Worm (Caenorhabditis elegans) whole organism, L3 larva: ENCODE data around the gene C29F5.8.
A peak's percentile ranks its signal among the peaks of the same experiment; 100 is the strongest.

ENCODE experiments used
- R02D3.7 ChIP-seq: fragments of 150-350 bp; optimal IDR thresholded peaks from 2 replicates; lab custom pipeline; 2014; ENCODE audit warnings: missing biosample characterization, missing genetic modification characterization
- ZK546.5 ChIP-seq: sonication (generic microtip); optimal IDR thresholded peaks from 2 replicates; lab custom pipeline; 2017; ENCODE audit warnings: missing biosample characterization, missing genetic modification characterization
- aly-2 ChIP-seq: fragments of 150-350 bp; optimal IDR thresholded peaks from 2 replicates; lab custom pipeline; 2014; ENCODE audit warnings: missing biosample characterization, missing genetic modification characterization
- ama-1 ChIP-seq: fragments of 150-350 bp; optimal IDR thresholded peaks from 2 replicates; lab custom pipeline; 2018
- ceh-16 ChIP-seq: sonication (generic microtip); optimal IDR thresholded peaks from 2 replicates; lab custom pipeline; 2017; ENCODE audit warnings: missing biosample characterization, missing genetic modification characterization
- ceh-28 ChIP-seq: fragments of 150-350 bp; optimal IDR thresholded peaks from 2 replicates; lab custom pipeline; 2014; ENCODE audit warnings: missing biosample characterization, missing genetic modification reagents, missing genetic modification characterization
- ceh-82 ChIP-seq: fragments of 150-350 bp; optimal IDR thresholded peaks from 2 replicates; lab custom pipeline; 2014; ENCODE audit warnings: missing biosample characterization, missing genetic modification characterization
- ceh-9 ChIP-seq: sonication (generic microtip); optimal IDR thresholded peaks from 2 replicates; lab custom pipeline; 2018; ENCODE audit warnings: missing biosample characterization, missing genetic modification characterization
- daf-12 ChIP-seq: fragments of 150-350 bp; optimal IDR thresholded peaks from 2 replicates; lab custom pipeline; 2014; ENCODE audit warnings: missing biosample characterization, missing genetic modification reagents, missing genetic modification characterization
- egl-27 ChIP-seq: sonication (generic microtip); optimal IDR thresholded peaks from 4 replicates; lab custom pipeline; 2017; ENCODE audit warnings: missing biosample characterization, missing genetic modification reagents, missing genetic modification characterization
- egl-5 ChIP-seq: fragments of 150-350 bp; optimal IDR thresholded peaks from 2 replicates; lab custom pipeline; 2017; ENCODE audit warnings: missing biosample characterization, missing genetic modification reagents, missing genetic modification characterization, inconsistent platforms
- elt-1 ChIP-seq: fragments of 150-350 bp; optimal IDR thresholded peaks from 2 replicates; lab custom pipeline; 2014; ENCODE audit warnings: missing biosample characterization, missing genetic modification characterization
- elt-2 ChIP-seq: sonication (generic microtip); optimal IDR thresholded peaks from 2 replicates; lab custom pipeline; 2016; ENCODE audit warnings: missing genetic modification reagents, mild to moderate bottlenecking, missing genetic modification characterization, missing compliant biosample characterization
- elt-3 ChIP-seq, 3 experiments: fragments of 150-350 bp in 1 of 3; sonication (generic microtip) in 2 of 3; optimal IDR thresholded peaks; 2 replicates in 2 of 3; 4 replicates in 1 of 3; lab custom pipeline; 2014 to 2017; ENCODE audit warnings: missing biosample characterization in 3 of 3, missing genetic modification characterization in 3 of 3
- eor-1 ChIP-seq, 2 experiments: fragments of 150-350 bp; optimal IDR thresholded peaks; 2 replicates each; lab custom pipeline; 2014 to 2018; ENCODE audit warnings: missing biosample characterization in 2 of 2, missing genetic modification characterization in 2 of 2
- fkh-10 ChIP-seq: sonication (generic microtip); optimal IDR thresholded peaks from 2 replicates; lab custom pipeline; 2017; ENCODE audit warnings: missing biosample characterization, missing genetic modification reagents, missing genetic modification characterization
- fkh-2 ChIP-seq: fragments of 150-350 bp; optimal IDR thresholded peaks from 2 replicates; lab custom pipeline; 2014; ENCODE audit warnings: missing biosample characterization, missing genetic modification reagents, missing genetic modification characterization
- fos-1 ChIP-seq: fragments of 150-350 bp; optimal IDR thresholded peaks from 2 replicates; lab custom pipeline; 2014; ENCODE audit warnings: missing biosample characterization, missing genetic modification characterization
- hmg-11 ChIP-seq: sonication (generic microtip); optimal IDR thresholded peaks from 2 replicates; lab custom pipeline; 2016; ENCODE audit warnings: missing genetic modification characterization, missing compliant biosample characterization
- jun-1 ChIP-seq: fragments of 150-350 bp; optimal IDR thresholded peaks from 2 replicates; lab custom pipeline; 2014; ENCODE audit warnings: missing biosample characterization, missing genetic modification reagents, missing genetic modification characterization
- lin-15B ChIP-seq: fragments of 150-350 bp; optimal IDR thresholded peaks from 2 replicates; lab custom pipeline; 2014; ENCODE audit warnings: missing biosample characterization, missing genetic modification characterization
- lin-39 ChIP-seq: fragments of 150-350 bp; optimal IDR thresholded peaks from 2 replicates; lab custom pipeline; 2018; ENCODE audit warnings: missing biosample characterization, missing genetic modification reagents, missing genetic modification characterization
- lsy-12 ChIP-seq: sonication (generic microtip); optimal IDR thresholded peaks from 2 replicates; lab custom pipeline; 2016; ENCODE audit warnings: mild to moderate bottlenecking, missing genetic modification characterization, missing compliant biosample characterization
- mdl-1 ChIP-seq: fragments of 150-350 bp; optimal IDR thresholded peaks from 2 replicates; lab custom pipeline; 2014; ENCODE audit warnings: missing biosample characterization, missing genetic modification characterization
- mml-1 ChIP-seq: fragments of 150-350 bp; sonication (generic microtip); optimal IDR thresholded peaks from 3 replicates; lab custom pipeline; 2014; ENCODE audit warnings: missing biosample characterization, missing genetic modification characterization
- nfya-1 ChIP-seq: sonication (generic microtip); optimal IDR thresholded peaks from 2 replicates; lab custom pipeline; 2017; ENCODE audit warnings: missing genetic modification characterization, mild to moderate bottlenecking, missing compliant biosample characterization, antibody characterized with exemption, moderate library complexity; ENCODE audit not compliant: insufficient read depth
- nhr-11 ChIP-seq: fragments of 150-350 bp; optimal IDR thresholded peaks from 2 replicates; lab custom pipeline; 2014; ENCODE audit warnings: missing biosample characterization, missing genetic modification characterization
- nhr-12 ChIP-seq: fragments of 150-350 bp; optimal IDR thresholded peaks from 2 replicates; lab custom pipeline; 2014; ENCODE audit warnings: missing biosample characterization, missing genetic modification characterization
- nhr-23 ChIP-seq: fragments of 150-350 bp; optimal IDR thresholded peaks from 2 replicates; lab custom pipeline; 2014; ENCODE audit warnings: missing biosample characterization, missing genetic modification reagents, missing genetic modification characterization
- nhr-237 ChIP-seq: fragments of 150-350 bp; optimal IDR thresholded peaks from 2 replicates; lab custom pipeline; 2014; ENCODE audit warnings: missing biosample characterization, missing genetic modification characterization
- nhr-25 ChIP-seq: sonication (generic microtip); optimal IDR thresholded peaks from 2 replicates; lab custom pipeline; 2017; ENCODE audit warnings: missing biosample characterization, missing genetic modification characterization
- nhr-28 ChIP-seq: fragments of 150-350 bp; optimal IDR thresholded peaks from 2 replicates; lab custom pipeline; 2014; ENCODE audit warnings: missing biosample characterization, missing genetic modification characterization
- nhr-43 ChIP-seq: sonication (generic microtip); optimal IDR thresholded peaks from 2 replicates; lab custom pipeline; 2016; ENCODE audit warnings: mild to moderate bottlenecking, missing genetic modification characterization, missing compliant biosample characterization; ENCODE audit not compliant: poor library complexity, severe bottlenecking
- nhr-67 ChIP-seq: fragments of 150-350 bp; optimal IDR thresholded peaks from 2 replicates; lab custom pipeline; 2014; ENCODE audit warnings: missing biosample characterization, missing genetic modification characterization
- nhr-76 ChIP-seq: fragments of 150-350 bp; sonication (generic microtip); optimal IDR thresholded peaks from 5 replicates; lab custom pipeline; 2014; ENCODE audit warnings: missing biosample characterization, missing genetic modification characterization
- nhr-77 ChIP-seq: fragments of 150-350 bp; optimal IDR thresholded peaks from 2 replicates; lab custom pipeline; 2014; ENCODE audit warnings: missing biosample characterization, missing genetic modification characterization
- pha-4 ChIP-seq: fragments of 150-350 bp; optimal IDR thresholded peaks from 2 replicates; lab custom pipeline; 2014; ENCODE audit warnings: missing biosample characterization, missing genetic modification reagents, missing genetic modification characterization
- pqm-1 ChIP-seq: fragments of 150-350 bp; optimal IDR thresholded peaks from 2 replicates; lab custom pipeline; 2017; ENCODE audit warnings: missing biosample characterization, missing genetic modification characterization, inconsistent platforms
- sea-2 ChIP-seq: fragments of 150-350 bp; sonication (generic microtip); optimal IDR thresholded peaks from 4 replicates; lab custom pipeline; 2014; ENCODE audit warnings: missing biosample characterization, missing genetic modification reagents, missing genetic modification characterization
- skn-1 ChIP-seq: fragments of 150-350 bp; optimal IDR thresholded peaks from 2 replicates; lab custom pipeline; 2014; ENCODE audit warnings: missing biosample characterization, missing genetic modification characterization
- snpc-4 ChIP-seq: fragments of 150-350 bp; optimal IDR thresholded peaks from 2 replicates; lab custom pipeline; 2014; ENCODE audit warnings: missing biosample characterization, missing genetic modification characterization
- tbx-2 ChIP-seq: sonication (generic microtip); optimal IDR thresholded peaks from 2 replicates; lab custom pipeline; 2016; ENCODE audit warnings: mild to moderate bottlenecking, missing genetic modification characterization, missing compliant biosample characterization
- unc-39 ChIP-seq: sonication (generic microtip); optimal IDR thresholded peaks from 4 replicates; lab custom pipeline; 2017; ENCODE audit warnings: missing biosample characterization, missing genetic modification characterization
- unc-62 ChIP-seq: fragments of 150-350 bp; sonication (generic microtip); optimal IDR thresholded peaks from 4 replicates; lab custom pipeline; 2014; ENCODE audit warnings: missing biosample characterization, missing genetic modification reagents, missing genetic modification characterization
- zag-1 ChIP-seq: fragments of 150-350 bp; optimal IDR thresholded peaks from 2 replicates; lab custom pipeline; 2014; ENCODE audit warnings: missing biosample characterization, missing genetic modification characterization
- ztf-11 ChIP-seq: fragments of 150-350 bp; optimal IDR thresholded peaks from 2 replicates; lab custom pipeline; 2014; ENCODE audit warnings: missing biosample characterization, missing genetic modification characterization
- ztf-4 ChIP-seq: fragments of 150-350 bp; optimal IDR thresholded peaks from 2 replicates; lab custom pipeline; 2014; ENCODE audit warnings: missing biosample characterization, missing genetic modification characterization

The C29F5.8 gene

ce11 chrII:6348360-6348759 is 42.1 kb downstream of the C29F5.8 start:
- no peak for TF ChIP-seq unc-39 (tag; lab: Kevin White, UChicago)
- TF ChIP-seq fkh-10 (GFP tag; lab: Kevin White, UChicago) = peak; percentile 53
- TF ChIP-seq sea-2 (GFP tag; lab: Kevin White, UChicago) = no peak
- peak; percentile 87 for TF ChIP-seq elt-2
- peak; percentile 74 for TF ChIP-seq elt-1 (tag; lab: Kevin White, UChicago)
- TF ChIP-seq nhr-77 (tag; lab: Kevin White, UChicago) = peak; percentile 18
- peak; percentile 85 for TF ChIP-seq nhr-43 (tag; lab: Kevin White, UChicago)
- TF ChIP-seq nhr-11 (tag; lab: Kevin White, UChicago) = peak; percentile 81
- TF ChIP-seq zag-1 (tag; lab: Kevin White, UChicago) = no peak
- peak; percentile 92 for TF ChIP-seq lin-39 (tag; lab: Kevin White, UChicago)
- TF ChIP-seq ZK546.5 (tag; lab: Kevin White, UChicago) = no peak
- no peak for TF ChIP-seq nhr-28 (tag; lab: Kevin White, UChicago)
- TF ChIP-seq elt-3 (tag; optimal IDR thresholded peaks at IDR 0.05; lab: Kevin White, UChicago) = no peak
- no peak for TF ChIP-seq mml-1 (tag; lab: Kevin White, UChicago)
- TF ChIP-seq daf-12 (tag; lab: Kevin White, UChicago) = no peak
- no peak for TF ChIP-seq ceh-9
- no peak for TF ChIP-seq ztf-4 (tag; lab: Kevin White, UChicago)
- peak; percentile 93 for TF ChIP-seq nhr-23 (tag; lab: Kevin White, UChicago)
- TF ChIP-seq nhr-237 = no peak
- peak; percentile 66 for TF ChIP-seq mdl-1 (tag; lab: Kevin White, UChicago)
- TF ChIP-seq fkh-2 (tag; lab: Kevin White, UChicago) = no peak
- TF ChIP-seq nhr-12 = no peak
- peak; percentile 74 for TF ChIP-seq ceh-28 (tag; lab: Kevin White, UChicago)
- peak; percentile 94 for TF ChIP-seq jun-1 (tag; lab: Kevin White, UChicago)
- peak; percentile 71 for TF ChIP-seq unc-62 (GFP tag; lab: Kevin White, UChicago)
- no peak for TF ChIP-seq ceh-82 (tag; lab: Kevin White, UChicago)
- TF ChIP-seq R02D3.7 (tag; lab: Kevin White, UChicago) = peak; percentile 55
- peak; percentile 83 for TF ChIP-seq lin-15B
- TF ChIP-seq nfya-1 (tag; lab: Kevin White, UChicago) = peak; percentile 94
- TF ChIP-seq snpc-4 (tag; lab: Kevin White, UChicago) = no peak
- peak; percentile 89 for TF ChIP-seq skn-1 (tag; lab: Kevin White, UChicago)
- TF ChIP-seq ceh-16 (tag; lab: Kevin White, UChicago) = no peak
- no peak for TF ChIP-seq nhr-67 (tag; lab: Kevin White, UChicago)
- no peak for TF ChIP-seq nhr-76 (tag; lab: Kevin White, UChicago)
- peak; percentile 50 for TF ChIP-seq egl-27 (tag; lab: Kevin White, UChicago)
- peak; percentile 62 for TF ChIP-seq tbx-2 (tag; lab: Kevin White, UChicago)
- peak; percentile 75 for TF ChIP-seq pqm-1
- TF ChIP-seq egl-5 (tag; lab: Kevin White, UChicago) = peak; percentile 79
- peak; percentile 94 for TF ChIP-seq hmg-11 (tag; lab: Kevin White, UChicago)
- TF ChIP-seq nhr-25 (tag; lab: Kevin White, UChicago) = peak; percentile 98
- no peak for TF ChIP-seq fos-1 (tag; lab: Kevin White, UChicago)
- TF ChIP-seq ztf-11 (tag; lab: Kevin White, UChicago) = no peak
- TF ChIP-seq pha-4 = peak; percentile 94
- peak; percentile 79 for TF ChIP-seq lsy-12 (tag; lab: Kevin White, UChicago)
- TF ChIP-seq ama-1 (lab: Kevin White, UChicago) = peak; percentile 98
- TF ChIP-seq eor-1 (tag; optimal IDR thresholded peaks at IDR 0.05; lab: Kevin White, UChicago) = no peak
- no peak for TF ChIP-seq aly-2 (tag; lab: Kevin White, UChicago)
- TF ChIP-seq, all 47 proteins: peak for 25
